Fruit fly (Drosophila melanogaster): ENCODE results near the gene CG16956.

DNA sequence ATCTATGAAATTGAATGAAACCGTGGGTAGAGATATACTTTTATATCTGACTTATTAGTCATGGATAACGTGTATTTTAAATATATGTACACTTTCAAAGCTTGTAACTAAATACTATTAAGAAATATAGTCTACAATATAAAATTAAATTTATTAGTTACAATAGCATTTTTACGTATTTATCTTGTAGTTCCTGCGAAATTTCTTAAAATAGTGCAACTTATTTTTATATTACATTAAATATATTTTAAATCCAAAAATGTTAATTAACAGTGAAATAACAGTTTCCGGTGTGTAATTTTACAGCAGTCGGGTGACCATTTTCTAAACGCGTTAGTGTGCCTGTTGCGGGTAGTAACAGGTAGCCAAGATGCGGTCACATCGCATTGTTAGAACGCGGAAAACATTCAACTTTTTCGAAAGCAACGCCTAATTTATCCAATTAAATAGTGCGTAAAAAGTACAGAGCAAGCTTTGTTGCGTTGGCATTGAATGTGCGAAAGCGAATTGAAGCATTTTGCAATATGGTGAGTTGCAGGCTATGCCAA lies 15.7 kb downstream of the CG16956 start, which contains the start of the genes CG10859 and CG7110:
- TF ChIP-seq CG5204 (GFP tag; optimal IDR thresholded peaks at IDR 0.05) = no peak
- peak; percentile 5 for TF ChIP-seq CG11617 (GFP tag; optimal IDR thresholded peaks at IDR 0.05)
- TF ChIP-seq Hr96 (GFP tag; optimal IDR thresholded peaks at IDR 0.05) = no peak
- TF ChIP-seq ovo (GFP tag; optimal IDR thresholded peaks at IDR 0.05) = peak; percentile 11
- TF ChIP-seq pad (GFP tag; optimal IDR thresholded peaks at IDR 0.05) = peak; percentile 28
- no peak for TF ChIP-seq cic (GFP tag; optimal IDR thresholded peaks at IDR 0.05)
- TF ChIP-seq CG14711 (tag; optimal IDR thresholded peaks at IDR 0.05) = peak; percentile 46
